Worm (Caenorhabditis elegans) whole organism, young adult: Measurements from ENCODE around the gene F10E9.12.
"Not testable (repeated sequence)": the region's sequence is repeated elsewhere in the genome, so short reads cannot be mapped to it uniquely, and the experiment has no call there.

Source experiments
- D2030.7 ChIP-seq: fragments of 200-800 bp; sonication (Bioruptor generic); IDR thresholded peaks from 2 replicates; pipeline ENCODE4 v1.3.6; 2022; ENCODE audit warnings: missing genetic modification reagents, missing genetic modification characterization, missing compliant biosample characterization
- Y53G8AR.9 ChIP-seq: fragments of 200-800 bp; sonication (Bioruptor generic); conservative IDR thresholded peaks from 2 replicates; pipeline ENCODE4 v1.3.6; 2022; ENCODE audit warnings: missing genetic modification reagents, missing genetic modification characterization, missing compliant biosample characterization
- ama-1 ChIP-seq, 3 experiments: fragments of 150-350 bp in 1 of 3; sonication (generic microtip) in 2 of 3; optimal IDR thresholded peaks; 2 replicates each; lab custom pipeline; 2014 to 2018; ENCODE audit warnings: missing biosample characterization in 2 of 3, missing genetic modification characterization in 2 of 3, missing genetic modification reagents in 2 of 3
- attf-5 ChIP-seq: fragments of 200-800 bp; sonication (Bioruptor generic); optimal IDR thresholded peaks from 2 replicates; lab custom pipeline; 2018; ENCODE audit warnings: mild to moderate bottlenecking, missing genetic modification characterization, missing compliant biosample characterization
- bed-1 ChIP-seq: fragments of 200-800 bp; sonication (Bioruptor generic); IDR thresholded peaks from 2 replicates; pipeline ENCODE4 v1.3.6; 2022; ENCODE audit warnings: missing genetic modification reagents, missing genetic modification characterization, missing compliant biosample characterization
- dpff-1 ChIP-seq: sonication (generic microtip); optimal IDR thresholded peaks from 2 replicates; lab custom pipeline; 2017; ENCODE audit warnings: mild to moderate bottlenecking, missing genetic modification characterization, missing compliant biosample characterization
- dpl-1 ChIP-seq: fragments of 150-350 bp; optimal IDR thresholded peaks from 2 replicates; lab custom pipeline; 2014; ENCODE audit warnings: missing biosample characterization, missing genetic modification reagents, missing genetic modification characterization
- egl-44 ChIP-seq: fragments of 200-800 bp; sonication (Bioruptor generic); IDR thresholded peaks from 2 replicates; pipeline ENCODE4 v1.3.6; 2022; ENCODE audit warnings: missing genetic modification reagents, missing genetic modification characterization, missing compliant biosample characterization
- ets-4 ChIP-seq: fragments of 200-800 bp; sonication (Bioruptor generic); optimal IDR thresholded peaks from 2 replicates; lab custom pipeline; 2018; ENCODE audit warnings: mild to moderate bottlenecking, missing genetic modification characterization, missing compliant biosample characterization
- lin-35 ChIP-seq, 3 experiments: fragments of 150-350 bp in 2 of 3; sonication (generic microtip) in 1 of 3; optimal IDR thresholded peaks; 2 replicates each; lab custom pipeline; 2014 to 2018; ENCODE audit warnings: missing biosample characterization in 3 of 3, missing genetic modification characterization in 3 of 3, missing genetic modification reagents in 3 of 3
- pha-4 ChIP-seq: fragments of 150-350 bp; sonication (generic microtip); optimal IDR thresholded peaks from 2 replicates; lab custom pipeline; 2014; ENCODE audit warnings: missing biosample characterization, missing genetic modification reagents, missing genetic modification characterization
- unc-62 ChIP-seq: fragments of 150-350 bp; optimal IDR thresholded peaks from 2 replicates; lab custom pipeline; 2014; ENCODE audit warnings: missing biosample characterization, missing genetic modification reagents, missing genetic modification characterization
- ztf-25 ChIP-seq: fragments of 200-800 bp; sonication (Bioruptor generic); IDR thresholded peaks from 2 replicates; pipeline ENCODE4 v1.3.6; 2022; ENCODE audit warnings: missing genetic modification reagents, missing genetic modification characterization, missing compliant biosample characterization
- ztf-6 ChIP-seq: fragments of 200-800 bp; sonication (Bioruptor generic); IDR thresholded peaks from 2 replicates; pipeline ENCODE4 v1.3.6; 2022; ENCODE audit warnings: missing genetic modification reagents, missing genetic modification characterization, missing compliant biosample characterization

DNA sequence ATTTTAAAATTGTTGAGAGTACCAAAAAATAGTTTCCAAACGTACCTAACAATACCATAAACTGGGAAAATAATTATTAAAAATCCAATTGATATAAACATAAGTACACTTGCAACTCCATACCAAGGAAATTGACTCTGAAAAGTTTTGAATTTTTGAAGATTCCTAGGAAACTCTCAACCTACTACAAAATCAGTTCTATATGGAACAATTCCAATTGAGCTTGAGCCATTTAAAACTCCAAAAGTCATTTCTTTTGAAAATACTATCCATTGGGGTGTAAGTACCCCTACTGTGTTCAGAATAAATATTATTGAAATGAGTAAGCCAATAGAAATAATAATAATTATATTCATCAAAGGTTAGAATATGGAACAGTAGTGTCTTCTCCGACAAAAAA is 15.0 kb downstream of the F10E9.12 start, which contains the start of gene clc-28:
- TF ChIP-seq ztf-6 (GFP tag; lab: Robert Waterston, UW); D2030.7 (GFP tag; lab: Robert Waterston, UW); ets-4 (GFP tag; lab: Kevin White, UChicago); bed-1 (GFP tag; lab: Robert Waterston, UW); attf-5; dpl-1 (GFP tag; lab: Kevin White, UChicago); pha-4 (tag; lab: Kevin White, UChicago); lin-35 (GFP tag; optimal IDR thresholded peaks at IDR 0.05; lab: Kevin White, UChicago); egl-44 (GFP tag; lab: Robert Waterston, UW); ztf-25 (GFP tag; lab: Robert Waterston, UW); unc-62 (GFP tag; lab: Kevin White, UChicago); ama-1 (optimal IDR thresholded peaks at IDR 0.05; lab: Kevin White, UChicago); ama-1 (GFP tag; optimal IDR thresholded peaks at IDR 0.05; lab: Kevin White, UChicago); dpff-1 (tag; lab: Kevin White, UChicago); Y53G8AR.9: not testable (repeated sequence)
